Fruit fly (Drosophila melanogaster) whole organism, prepupa: ENCODE measurements around the gene CG10588.

Source experiments
- Blimp-1 ChIP-seq: fragments of 200-800 bp; sonication (Bioruptor generic); optimal IDR thresholded peaks from 3 replicates; lab custom pipeline; 2017; ENCODE audit warnings: missing biosample characterization, missing genetic modification characterization, mild to moderate bottlenecking, moderate library complexity, missing genetic modification reagents
- CG10631 ChIP-seq: fragments of 200-800 bp; sonication (Bioruptor generic); optimal IDR thresholded peaks from 2 replicates; lab custom pipeline; 2016; ENCODE audit warnings: missing biosample characterization, missing genetic modification characterization
- CG11294 ChIP-seq: fragments of 200-800 bp; sonication (Bioruptor generic); IDR thresholded peaks from 2 replicates; pipeline ENCODE4 v1.3.6; 2022; ENCODE audit warnings: missing biosample characterization, missing genetic modification characterization
- CG11762 ChIP-seq: fragments of 200-800 bp; sonication (Bioruptor generic); optimal IDR thresholded peaks from 3 replicates; lab custom pipeline; 2016; ENCODE audit warnings: missing biosample characterization, missing genetic modification characterization; ENCODE audit not compliant: insufficient read depth
- CG11902 ChIP-seq: fragments of 200-800 bp; sonication (Bioruptor generic); optimal IDR thresholded peaks from 3 replicates; lab custom pipeline; 2016; ENCODE audit warnings: missing biosample characterization, missing genetic modification characterization
- CG15336 ChIP-seq: fragments of 200-800 bp; sonication (Bioruptor generic); IDR thresholded peaks from 2 replicates; pipeline ENCODE4 v1.3.6; 2022; ENCODE audit warnings: missing biosample characterization, missing genetic modification characterization
- CG1621 ChIP-seq: fragments of 200-800 bp; sonication (Bioruptor generic); optimal IDR thresholded peaks from 3 replicates; lab custom pipeline; 2018; ENCODE audit warnings: missing biosample characterization, mild to moderate bottlenecking, missing genetic modification characterization
- CG16779 ChIP-seq: fragments of 200-800 bp; sonication (Bioruptor generic); optimal IDR thresholded peaks from 3 replicates; lab custom pipeline; 2017; ENCODE audit warnings: missing biosample characterization, mild to moderate bottlenecking, missing genetic modification characterization
- CG31627 ChIP-seq: fragments of 200-800 bp; sonication (Bioruptor generic); optimal IDR thresholded peaks from 3 replicates; lab custom pipeline; 2016; ENCODE audit warnings: missing biosample characterization, missing genetic modification characterization
- CG3919 ChIP-seq: fragments of 200-800 bp; sonication (Bioruptor generic); optimal IDR thresholded peaks from 3 replicates; lab custom pipeline; 2016; ENCODE audit warnings: missing biosample characterization, missing genetic modification characterization
- CG4318 ChIP-seq: fragments of 200-800 bp; sonication (Bioruptor generic); optimal IDR thresholded peaks from 3 replicates; lab custom pipeline; 2017; ENCODE audit warnings: missing biosample characterization, mild to moderate bottlenecking, missing genetic modification characterization
- CG6276 ChIP-seq: fragments of 200-800 bp; sonication (Bioruptor generic); optimal IDR thresholded peaks from 2 replicates; lab custom pipeline; 2017; ENCODE audit warnings: missing biosample characterization, mild to moderate bottlenecking, missing genetic modification characterization
- CG6792 ChIP-seq: fragments of 200-800 bp; sonication (Bioruptor generic); optimal IDR thresholded peaks from 3 replicates; lab custom pipeline; 2016; ENCODE audit warnings: missing biosample characterization, missing genetic modification characterization
- CG6854 ChIP-seq: fragments of 200-800 bp; sonication (Bioruptor generic); optimal IDR thresholded peaks from 2 replicates; lab custom pipeline; 2017; ENCODE audit warnings: missing biosample characterization, mild to moderate bottlenecking, missing genetic modification characterization
- CG7368 ChIP-seq: fragments of 200-800 bp; sonication (Bioruptor generic); optimal IDR thresholded peaks from 3 replicates; lab custom pipeline; 2016; ENCODE audit warnings: missing biosample characterization, missing genetic modification characterization
- CG8119 ChIP-seq: fragments of 200-800 bp; sonication (Bioruptor generic); IDR thresholded peaks from 3 replicates; pipeline ENCODE4 v1.3.6; 2022; ENCODE audit warnings: missing biosample characterization, missing genetic modification characterization
- CG8319 ChIP-seq: fragments of 200-800 bp; sonication (Bioruptor generic); optimal IDR thresholded peaks from 3 replicates; lab custom pipeline; 2016; ENCODE audit warnings: missing biosample characterization, missing genetic modification characterization
- CG8632 ChIP-seq: fragments of 200-800 bp; sonication (Bioruptor generic); optimal IDR thresholded peaks from 3 replicates; lab custom pipeline; 2016; ENCODE audit warnings: missing biosample characterization, missing genetic modification characterization
- CG9139 ChIP-seq: fragments of 200-800 bp; sonication (Bioruptor generic); optimal IDR thresholded peaks from 3 replicates; lab custom pipeline; 2017; ENCODE audit warnings: missing biosample characterization, mild to moderate bottlenecking, missing genetic modification characterization
- Eip75B ChIP-seq: fragments of 200-800 bp; sonication (Bioruptor generic); optimal IDR thresholded peaks from 3 replicates; lab custom pipeline; 2016; ENCODE audit warnings: missing biosample characterization, missing genetic modification characterization
- Eip78C ChIP-seq: fragments of 200-800 bp; sonication (Bioruptor generic); peaks from one replicate; lab custom pipeline; 2016; ENCODE audit warnings: missing biosample characterization, missing genetic modification characterization
- Eip93F ChIP-seq: fragments of 200-800 bp; sonication (Bioruptor generic); optimal IDR thresholded peaks from 2 replicates; lab custom pipeline; 2016; ENCODE audit warnings: missing biosample characterization, mild to moderate bottlenecking, missing genetic modification characterization
- Ets21C ChIP-seq: fragments of 200-800 bp; sonication (Bioruptor generic); optimal IDR thresholded peaks from 3 replicates; lab custom pipeline; 2016; ENCODE audit warnings: missing biosample characterization, missing genetic modification characterization
- Ets96B ChIP-seq: fragments of 200-800 bp; optimal IDR thresholded peaks from 2 replicates; lab custom pipeline; 2019; ENCODE audit warnings: missing biosample characterization, mild to moderate bottlenecking, missing genetic modification characterization, moderate library complexity
- Gug ChIP-seq: fragments of 200-800 bp; sonication (Bioruptor generic); IDR thresholded peaks from 2 replicates; pipeline ENCODE4 v1.3.6; 2022; ENCODE audit warnings: missing biosample characterization, missing genetic modification characterization
- Hr4 ChIP-seq: fragments of 200-800 bp; sonication (Bioruptor generic); optimal IDR thresholded peaks from 3 replicates; lab custom pipeline; 2016; ENCODE audit warnings: missing biosample characterization, missing genetic modification characterization
- Lpt ChIP-seq: fragments of 200-800 bp; sonication (Bioruptor generic); optimal IDR thresholded peaks from 3 replicates; lab custom pipeline; 2016; ENCODE audit warnings: missing biosample characterization, missing genetic modification characterization
- Met ChIP-seq: fragments of 200-800 bp; sonication (Bioruptor generic); optimal IDR thresholded peaks from 3 replicates; lab custom pipeline; 2016; ENCODE audit warnings: missing biosample characterization, missing genetic modification characterization
- OdsH ChIP-seq: fragments of 200-800 bp; sonication (Bioruptor generic); optimal IDR thresholded peaks from 3 replicates; lab custom pipeline; 2016; ENCODE audit warnings: missing biosample characterization, missing genetic modification characterization
- Smox ChIP-seq: fragments of 200-800 bp; sonication (Bioruptor generic); optimal IDR thresholded peaks from 3 replicates; lab custom pipeline; 2016; ENCODE audit warnings: missing biosample characterization, missing genetic modification characterization
- Sox14 ChIP-seq: fragments of 200-800 bp; sonication (Bioruptor generic); optimal IDR thresholded peaks from 3 replicates; lab custom pipeline; 2016; ENCODE audit warnings: missing biosample characterization, missing genetic modification characterization
- achi ChIP-seq: fragments of 200-800 bp; sonication (Bioruptor generic); optimal IDR thresholded peaks from 3 replicates; lab custom pipeline; 2016; ENCODE audit warnings: missing biosample characterization, missing genetic modification characterization
- acj6 ChIP-seq: fragments of 200-800 bp; sonication (Bioruptor generic); optimal IDR thresholded peaks from 3 replicates; lab custom pipeline; 2016; ENCODE audit warnings: missing biosample characterization, missing genetic modification characterization
- dac ChIP-seq: fragments of 200-800 bp; sonication (Bioruptor generic); optimal IDR thresholded peaks from 2 replicates; lab custom pipeline; 2017; ENCODE audit warnings: missing biosample characterization, mild to moderate bottlenecking, missing genetic modification characterization
- dsx ChIP-seq: fragments of 200-800 bp; optimal IDR thresholded peaks from 3 replicates; lab custom pipeline; 2019; ENCODE audit warnings: missing biosample characterization, mild to moderate bottlenecking, missing genetic modification characterization, moderate library complexity; ENCODE audit not compliant: poor library complexity, severe bottlenecking
- esn ChIP-seq: fragments of 200-800 bp; sonication (Bioruptor generic); optimal IDR thresholded peaks from 2 replicates; lab custom pipeline; 2016; ENCODE audit warnings: missing biosample characterization, mild to moderate bottlenecking, missing genetic modification characterization, moderate library complexity
- fd59A ChIP-seq: fragments of 200-800 bp; sonication (Bioruptor generic); optimal IDR thresholded peaks from 2 replicates; lab custom pipeline; 2017; ENCODE audit warnings: missing biosample characterization, mild to moderate bottlenecking, missing genetic modification characterization, missing genetic modification reagents
- fd85E ChIP-seq: fragments of 200-800 bp; sonication (Bioruptor generic); optimal IDR thresholded peaks from 3 replicates; lab custom pipeline; 2016; ENCODE audit warnings: missing biosample characterization, missing genetic modification characterization
- fkh ChIP-seq: fragments of 200-800 bp; sonication (Bioruptor generic); optimal IDR thresholded peaks from 3 replicates; lab custom pipeline; 2017; ENCODE audit warnings: missing biosample characterization, mild to moderate bottlenecking, missing genetic modification characterization, moderate library complexity
- lz ChIP-seq: fragments of 200-800 bp; sonication (Bioruptor generic); optimal IDR thresholded peaks from 3 replicates; lab custom pipeline; 2016; ENCODE audit warnings: missing biosample characterization, missing genetic modification characterization
- net ChIP-seq: fragments of 200-800 bp; sonication (Bioruptor generic); optimal IDR thresholded peaks from 3 replicates; lab custom pipeline; 2016; ENCODE audit warnings: missing biosample characterization, missing genetic modification characterization
- pdm3 ChIP-seq: fragments of 200-800 bp; sonication (Bioruptor generic); optimal IDR thresholded peaks from 3 replicates; lab custom pipeline; 2016; ENCODE audit warnings: missing biosample characterization, missing genetic modification characterization
- salr ChIP-seq, 2 experiments: fragments of 200-800 bp; sonication (Bioruptor generic); optimal IDR thresholded peaks; 3 replicates each; lab custom pipeline; 2016 to 2018; ENCODE audit warnings: missing biosample characterization in 2 of 2, missing genetic modification characterization in 2 of 2, mild to moderate bottlenecking in 1 of 2
- spab ChIP-seq: fragments of 200-800 bp; sonication (Bioruptor generic); optimal IDR thresholded peaks from 2 replicates; lab custom pipeline; 2017; ENCODE audit warnings: missing biosample characterization, mild to moderate bottlenecking, missing genetic modification characterization, missing genetic modification reagents
- ss ChIP-seq, 2 experiments: fragments of 200-800 bp; sonication (Bioruptor generic); optimal IDR thresholded peaks; 2 replicates in 1 of 2; 3 replicates in 1 of 2; lab custom pipeline; 2017 to 2018; ENCODE audit warnings: mild to moderate bottlenecking in 2 of 2, missing biosample characterization in 2 of 2, missing genetic modification characterization in 2 of 2, moderate library complexity in 1 of 2
- svp ChIP-seq: fragments of 200-800 bp; sonication (Bioruptor generic); peaks from one replicate; lab custom pipeline; 2016; ENCODE audit warnings: missing biosample characterization, missing genetic modification characterization
- topi ChIP-seq: fragments of 200-800 bp; sonication (Bioruptor generic); optimal IDR thresholded peaks from 3 replicates; lab custom pipeline; 2016; ENCODE audit warnings: missing biosample characterization, missing genetic modification characterization
- vri ChIP-seq: fragments of 200-800 bp; sonication (Bioruptor generic); optimal IDR thresholded peaks from 3 replicates; lab custom pipeline; 2016; ENCODE audit warnings: missing biosample characterization, mild to moderate bottlenecking, missing genetic modification characterization

CG10588 gene

dm6 chr3L:20951477-20952120 is 5.1 kb upstream of the CG10588 start (continued):
- TF ChIP-seq CG7368 (peak; percentile 74), Eip75B (peak; percentile 83), svp (GFP tag; lab: Kevin White, UChicago) (peak; percentile 7), CG11762 (peak; percentile 78), fd59A (GFP tag; lab: Kevin White, UChicago) (peak; percentile 84), fd85E (peak; percentile 53), Met (peak; percentile 76), CG9139 (peak; percentile 62), Lpt (peak; percentile 70), CG6854 (GFP tag; lab: Kevin White, UChicago) (peak; percentile 65), Eip78C (GFP tag; lab: Kevin White, UChicago) (peak; percentile 96), CG3919 (GFP tag; lab: Kevin White, UChicago) (peak; percentile 91), esn (peak; percentile 61), achi (GFP tag; lab: Kevin White, UChicago) (peak; percentile 86), Ets21C (GFP tag; lab: Kevin White, UChicago) (peak; percentile 47), CG10631 (GFP tag; lab: Kevin White, UChicago) (peak; percentile 93), lz (GFP tag; lab: Kevin White, UChicago) (peak; percentile 69), dac (GFP tag; lab: Kevin White, UChicago) (peak; percentile 60)

dm6 chr3L:20952121-20952487 is 4.6 kb upstream of the CG10588 start:
- peak; percentile 55 for TF ChIP-seq Sox14 (GFP tag; lab: Kevin White, UChicago)
- peak in 1 of 2 experiments; percentile 48 for TF ChIP-seq salr (GFP tag; optimal IDR thresholded peaks at IDR 0.05; lab: Kevin White, UChicago)
- peak; percentile 42 for TF ChIP-seq CG4318 (GFP tag; lab: Kevin White, UChicago)
- peak; percentile 55 for TF ChIP-seq Smox (GFP tag; lab: Kevin White, UChicago)
- TF ChIP-seq CG11762, result peak; percentile 33
- TF ChIP-seq lz (GFP tag; lab: Kevin White, UChicago), result peak; percentile 29
- no peak for TF ChIP-seq CG8319 (GFP tag; lab: Kevin White, UChicago)
- no peak for TF ChIP-seq Blimp-1 (GFP tag; lab: Kevin White, UChicago)
- TF ChIP-seq Lpt, result peak; percentile 35
- no peak for TF ChIP-seq fd85E
- peak; percentile 63 for TF ChIP-seq esn
- peak; percentile 51 for TF ChIP-seq dsx
- TF ChIP-seq acj6 (GFP tag; lab: Kevin White, UChicago), result peak; percentile 58
- peak; percentile 55 for TF ChIP-seq spab (GFP tag; lab: Kevin White, UChicago)
- peak; percentile 7 for TF ChIP-seq Ets21C (GFP tag; lab: Kevin White, UChicago)
- TF ChIP-seq fkh (GFP tag; lab: Kevin White, UChicago), result no peak
- peak; percentile 59 for TF ChIP-seq topi (GFP tag; lab: Kevin White, UChicago)
- peak; percentile 37 for TF ChIP-seq CG6276
- no peak for TF ChIP-seq CG11294 (GFP tag; lab: Robert Waterston, UW)
- TF ChIP-seq svp (GFP tag; lab: Kevin White, UChicago), result peak; percentile 74
- peak; percentile 28 for TF ChIP-seq CG9139
- peak; percentile 65 to 76 for TF ChIP-seq ss (GFP tag; optimal IDR thresholded peaks at IDR 0.05; lab: Kevin White, UChicago)
- no peak for TF ChIP-seq Gug (GFP tag; lab: Robert Waterston, UW)
- peak; percentile 57 for TF ChIP-seq CG8119 (GFP tag; lab: Robert Waterston, UW)
- TF ChIP-seq CG1621 (tag; lab: Kevin White, UChicago), result peak; percentile 18
- peak; percentile 71 for TF ChIP-seq pdm3
- TF ChIP-seq CG11902 (GFP tag; lab: Kevin White, UChicago), result peak; percentile 12
- no peak for TF ChIP-seq vri (GFP tag; lab: Kevin White, UChicago)
- peak; percentile 58 for TF ChIP-seq CG10631 (GFP tag; lab: Kevin White, UChicago)
- peak; percentile 56 for TF ChIP-seq achi (GFP tag; lab: Kevin White, UChicago)
- TF ChIP-seq Hr4 (GFP tag; lab: Kevin White, UChicago), result peak; percentile 52
- TF ChIP-seq Eip93F (GFP tag; lab: Kevin White, UChicago), result no peak
- peak; percentile 78 for TF ChIP-seq Ets96B (tag; lab: Kevin White, UChicago)
- TF ChIP-seq CG31627, result peak; percentile 28
- TF ChIP-seq CG8632 (GFP tag; lab: Kevin White, UChicago), result peak; percentile 43
- no peak for TF ChIP-seq CG16779 (tag; lab: Kevin White, UChicago)
- peak; percentile 44 for TF ChIP-seq fd59A (GFP tag; lab: Kevin White, UChicago)
- peak; percentile 89 for TF ChIP-seq Eip78C (GFP tag; lab: Kevin White, UChicago)
- peak; percentile 68 for TF ChIP-seq CG15336 (GFP tag; lab: Robert Waterston, UW)
- TF ChIP-seq net (GFP tag; lab: Kevin White, UChicago), result peak; percentile 13
- TF ChIP-seq CG3919 (GFP tag; lab: Kevin White, UChicago), result peak; percentile 58
- peak; percentile 56 for TF ChIP-seq OdsH (GFP tag; lab: Kevin White, UChicago)
- TF ChIP-seq CG6792, result no peak
